Fruit fly (Drosophila melanogaster) whole organism, embryonic: Measurements from ENCODE around the gene CG5516.
A peak's percentile ranks its signal among the peaks of the same experiment; 100 is the strongest.

Experiments used
- Abd-B ChIP-seq: fragments of 200-800 bp; sonication (Bioruptor generic); optimal IDR thresholded peaks from 2 replicates; lab custom pipeline; 2018; ENCODE audit warnings: missing biosample characterization, mild to moderate bottlenecking, missing genetic modification characterization, moderate library complexity
- Adf1 ChIP-seq: fragments of 200-800 bp; sonication (Bioruptor generic); IDR thresholded peaks from 2 replicates; pipeline ENCODE4 v1.3.6; 2022; ENCODE audit warnings: missing biosample characterization, missing genetic modification characterization
- BtbVII ChIP-seq: fragments of 200-800 bp; sonication (Bioruptor generic); optimal IDR thresholded peaks from 3 replicates; lab custom pipeline; 2017; ENCODE audit warnings: missing biosample characterization, mild to moderate bottlenecking, missing genetic modification characterization
- CG10366 ChIP-seq: fragments of 200-800 bp; sonication (Bioruptor generic); IDR thresholded peaks from 2 replicates; pipeline ENCODE4 v1.3.6; 2022; ENCODE audit warnings: missing biosample characterization, missing genetic modification characterization
- CG10654 ChIP-seq: fragments of 200-800 bp; sonication (Bioruptor generic); optimal IDR thresholded peaks from 2 replicates; lab custom pipeline; 2016; ENCODE audit warnings: missing biosample characterization, missing genetic modification characterization
- CG10979 ChIP-seq: fragments of 200-800 bp; sonication (Bioruptor generic); optimal IDR thresholded peaks from 2 replicates; lab custom pipeline; 2018; ENCODE audit warnings: missing biosample characterization, mild to moderate bottlenecking, missing genetic modification characterization, moderate library complexity
- CG11456 ChIP-seq: fragments of 200-800 bp; sonication (Bioruptor generic); IDR thresholded peaks from 3 replicates; pipeline ENCODE4 v1.3.6; 2022; ENCODE audit warnings: missing biosample characterization, missing genetic modification characterization
- CG13894 ChIP-seq: fragments of 200-800 bp; sonication (Bioruptor generic); optimal IDR thresholded peaks from 3 replicates; lab custom pipeline; 2018; ENCODE audit warnings: missing biosample characterization, mild to moderate bottlenecking, missing genetic modification characterization, moderate library complexity
- CG15696 ChIP-seq: fragments of 200-800 bp; sonication (Bioruptor generic); optimal IDR thresholded peaks from 2 replicates; lab custom pipeline; 2019; ENCODE audit warnings: missing biosample characterization, mild to moderate bottlenecking, missing genetic modification characterization, moderate library complexity
- CG2875 ChIP-seq: fragments of 200-800 bp; sonication (Bioruptor generic); optimal IDR thresholded peaks from 2 replicates; lab custom pipeline; 2017; ENCODE audit warnings: missing biosample characterization, mild to moderate bottlenecking, missing genetic modification characterization, missing genetic modification reagents
- CG3163 ChIP-seq: fragments of 200-800 bp; sonication (Bioruptor generic); optimal IDR thresholded peaks from 3 replicates; lab custom pipeline; 2016; ENCODE audit warnings: missing biosample characterization, missing genetic modification characterization
- CG6854 ChIP-seq: fragments of 200-800 bp; sonication (Bioruptor generic); optimal IDR thresholded peaks from 3 replicates; lab custom pipeline; 2017; ENCODE audit warnings: missing biosample characterization, mild to moderate bottlenecking, missing genetic modification characterization
- CG8924 ChIP-seq: fragments of 200-800 bp; optimal IDR thresholded peaks from 3 replicates; lab custom pipeline; 2019; ENCODE audit warnings: missing biosample characterization, mild to moderate bottlenecking, missing genetic modification characterization, moderate library complexity
- CG8944 ChIP-seq: fragments of 200-800 bp; sonication (Bioruptor generic); optimal IDR thresholded peaks from 3 replicates; lab custom pipeline; 2016; ENCODE audit warnings: missing biosample characterization, missing genetic modification characterization
- CG9797 ChIP-seq: fragments of 200-800 bp; sonication (Bioruptor generic); optimal IDR thresholded peaks from 3 replicates; lab custom pipeline; 2018; ENCODE audit warnings: missing biosample characterization, mild to moderate bottlenecking, missing genetic modification characterization
- CTCF ChIP-seq: fragments of 200-800 bp; sonication (Bioruptor generic); optimal IDR thresholded peaks from 2 replicates; lab custom pipeline; 2017; ENCODE audit warnings: missing biosample characterization, mild to moderate bottlenecking, missing genetic modification characterization, moderate library complexity
- Camta ChIP-seq: fragments of 200-800 bp; sonication (Bioruptor generic); optimal IDR thresholded peaks from 2 replicates; lab custom pipeline; 2016; ENCODE audit warnings: missing biosample characterization, missing genetic modification characterization
- Chrac-16 ChIP-seq: fragments of 200-800 bp; sonication (Bioruptor generic); optimal IDR thresholded peaks from 3 replicates; lab custom pipeline; 2016; ENCODE audit warnings: missing biosample characterization, missing genetic modification characterization
- Deaf1 ChIP-seq: fragments of 200-800 bp; optimal IDR thresholded peaks from 3 replicates; lab custom pipeline; 2019; ENCODE audit warnings: missing biosample characterization, mild to moderate bottlenecking, missing genetic modification characterization, moderate library complexity
- Dfd ChIP-seq, 2 experiments: fragments of >200 bp; optimal IDR thresholded peaks; 2 replicates each; lab custom pipeline; 2017; ENCODE audit warnings: missing biosample characterization in 2 of 2, missing genetic modification characterization in 2 of 2
- Dip2 ChIP-seq: fragments of 200-800 bp; sonication (Bioruptor generic); IDR thresholded peaks from 2 replicates; pipeline ENCODE4 v1.3.6; 2022; ENCODE audit warnings: missing biosample characterization, missing genetic modification characterization
- Dip3 ChIP-seq: fragments of 200-800 bp; sonication (Bioruptor generic); optimal IDR thresholded peaks from 3 replicates; lab custom pipeline; 2016; ENCODE audit warnings: missing biosample characterization, missing genetic modification characterization
- Dp ChIP-seq: fragments of 200-800 bp; sonication (Bioruptor generic); optimal IDR thresholded peaks from 2 replicates; lab custom pipeline; 2018; ENCODE audit warnings: missing biosample characterization, mild to moderate bottlenecking, missing genetic modification characterization, moderate library complexity
- Elba2 ChIP-seq: fragments of 200-800 bp; sonication (Bioruptor generic); optimal IDR thresholded peaks from 3 replicates; lab custom pipeline; 2016; ENCODE audit warnings: missing biosample characterization, missing genetic modification characterization
- HLH54F ChIP-seq: fragments of 200-800 bp; sonication (Bioruptor generic); optimal IDR thresholded peaks from 3 replicates; lab custom pipeline; 2016; ENCODE audit warnings: missing biosample characterization, missing genetic modification characterization
- Max ChIP-seq: fragments of 200-800 bp; sonication (Bioruptor generic); optimal IDR thresholded peaks from 2 replicates; lab custom pipeline; 2016; ENCODE audit warnings: missing biosample characterization, mild to moderate bottlenecking, missing genetic modification characterization
- Med ChIP-seq: fragments of 200-800 bp; sonication (Bioruptor generic); peaks from one replicate; lab custom pipeline; 2016; ENCODE audit warnings: missing biosample characterization, missing genetic modification characterization, mild to moderate bottlenecking, inconsistent platforms, moderate library complexity
- Ravus ChIP-seq: fragments of 200-800 bp; sonication (Bioruptor generic); IDR thresholded peaks from 2 replicates; pipeline ENCODE4 v1.3.6; 2022; ENCODE audit warnings: missing biosample characterization, missing genetic modification characterization
- Xrp1 ChIP-seq: fragments of 200-800 bp; sonication (Bioruptor generic); IDR thresholded peaks from 2 replicates; pipeline ENCODE4 v1.3.6; 2022; ENCODE audit warnings: missing biosample characterization, missing genetic modification characterization
- amos ChIP-seq: fragments of 200-800 bp; sonication (Bioruptor generic); IDR thresholded peaks from 2 replicates; pipeline ENCODE4 v1.3.6; 2022; ENCODE audit warnings: missing biosample characterization, missing genetic modification characterization; ENCODE audit not compliant: partially characterized antibody
- ash1 ChIP-seq: fragments of 200-800 bp; sonication (Bioruptor generic); optimal IDR thresholded peaks from 2 replicates; lab custom pipeline; 2018; ENCODE audit warnings: missing biosample characterization, mild to moderate bottlenecking, missing genetic modification characterization
- bbx ChIP-seq: fragments of 200-800 bp; sonication (Bioruptor generic); IDR thresholded peaks from 2 replicates; pipeline ENCODE4 v1.3.6; 2022; ENCODE audit warnings: missing biosample characterization, missing genetic modification characterization; ENCODE audit not compliant: partially characterized antibody
- chif ChIP-seq, 2 experiments: fragments of 200-800 bp; sonication (Bioruptor generic); optimal IDR thresholded peaks; 3 replicates each; lab custom pipeline; 2016; ENCODE audit warnings: missing biosample characterization in 2 of 2, missing genetic modification characterization in 2 of 2
- ci ChIP-seq: fragments of 200-800 bp; sonication (Bioruptor generic); IDR thresholded peaks from 3 replicates; pipeline ENCODE4 v1.3.6; 2022; ENCODE audit warnings: missing biosample characterization, missing genetic modification characterization
- da ChIP-seq: fragments of 200-800 bp; sonication (Bioruptor generic); optimal IDR thresholded peaks from 2 replicates; lab custom pipeline; 2016; ENCODE audit warnings: missing biosample characterization, missing genetic modification characterization
- exex ChIP-seq: fragments of 200-800 bp; sonication (Bioruptor generic); optimal IDR thresholded peaks from 4 replicates; lab custom pipeline; 2018; ENCODE audit warnings: missing biosample characterization, mild to moderate bottlenecking, missing genetic modification characterization, moderate library complexity
- hkb ChIP-seq, 2 experiments: fragments of 200-800 bp in 1 of 2; fragments of >200 bp in 1 of 2; sonication (Bioruptor generic) in 1 of 2; IDR thresholded peaks in 1 of 2; optimal IDR thresholded peaks in 1 of 2; 2 replicates each; pipeline versions ENCODE4 v1.3.6 to Lab custom; 2017 to 2022; ENCODE audit warnings: missing biosample characterization in 1 of 2, missing genetic modification characterization in 1 of 2
- jigr1 ChIP-seq: fragments of 200-800 bp; sonication (Bioruptor generic); IDR thresholded peaks from 3 replicates; pipeline ENCODE4 v1.3.6; 2022; ENCODE audit warnings: missing biosample characterization, missing genetic modification characterization
- knrl ChIP-seq: fragments of 200-800 bp; sonication (Bioruptor generic); IDR thresholded peaks from 3 replicates; pipeline ENCODE4 v1.3.6; 2022; ENCODE audit warnings: missing biosample characterization, missing genetic modification characterization; ENCODE audit not compliant: partially characterized antibody
- lilli ChIP-seq: fragments of 200-800 bp; sonication (Bioruptor generic); optimal IDR thresholded peaks from 3 replicates; lab custom pipeline; 2016; ENCODE audit warnings: missing biosample characterization, missing genetic modification characterization
- otp ChIP-seq: fragments of 200-800 bp; sonication (Bioruptor generic); IDR thresholded peaks from 3 replicates; pipeline ENCODE4, ENCODE4 v1.3.6; 2022; ENCODE audit warnings: missing biosample characterization, missing genetic modification characterization
- pan ChIP-seq, 4 experiments: fragments of >200 bp in 3 of 4; fragments of 200-800 bp in 1 of 4; sonication (Bioruptor generic) in 1 of 4; optimal IDR thresholded peaks in 3 of 4; IDR thresholded peaks in 1 of 4; 2 replicates each; pipeline versions ENCODE4 v1.3.6 to Lab custom; 2017 to 2022; ENCODE audit warnings: missing biosample characterization in 2 of 4, missing genetic modification characterization in 2 of 4, mixed read lengths in 1 of 4
- psq ChIP-seq: fragments of 200-800 bp; sonication (Bioruptor generic); optimal IDR thresholded peaks from 2 replicates; lab custom pipeline; 2017; ENCODE audit warnings: missing biosample characterization, missing genetic modification characterization
- ranshi ChIP-seq: fragments of 200-800 bp; sonication (Bioruptor generic); IDR thresholded peaks from 2 replicates; pipeline ENCODE4 v1.3.6; 2022; ENCODE audit warnings: missing biosample characterization, missing genetic modification characterization
- salm ChIP-seq: fragments of 200-800 bp; sonication (Bioruptor generic); optimal IDR thresholded peaks from 2 replicates; lab custom pipeline; 2018; ENCODE audit warnings: missing biosample characterization, mild to moderate bottlenecking, missing genetic modification characterization
- scrt ChIP-seq: fragments of 200-800 bp; sonication (Bioruptor generic); optimal IDR thresholded peaks from 2 replicates; lab custom pipeline; 2018; ENCODE audit warnings: missing biosample characterization, mild to moderate bottlenecking, missing genetic modification characterization, moderate library complexity
- sr ChIP-seq: fragments of 200-800 bp; sonication (Bioruptor generic); IDR thresholded peaks from 3 replicates; pipeline ENCODE4 v1.3.6; 2022; ENCODE audit warnings: missing biosample characterization, missing genetic modification characterization
- tap ChIP-seq: fragments of 200-800 bp; optimal IDR thresholded peaks from 3 replicates; lab custom pipeline; 2019; ENCODE audit warnings: missing biosample characterization, mild to moderate bottlenecking, missing genetic modification characterization, moderate library complexity
- ttk ChIP-seq: fragments of 200-800 bp; sonication (Bioruptor generic); IDR thresholded peaks from 2 replicates; pipeline ENCODE4 v2.1.2; 2022; ENCODE audit warnings: missing biosample characterization, missing genetic modification characterization
- vfl ChIP-seq: fragments of 200-800 bp; sonication (Bioruptor generic); optimal IDR thresholded peaks from 2 replicates; lab custom pipeline; 2016; ENCODE audit warnings: missing biosample characterization, missing genetic modification characterization
- wdn ChIP-seq: fragments of 200-800 bp; sonication (Bioruptor generic); IDR thresholded peaks from 2 replicates; pipeline ENCODE4 v1.3.6; 2022; ENCODE audit warnings: missing biosample characterization, missing genetic modification characterization
- wor ChIP-seq: fragments of 200-800 bp; sonication (Bioruptor generic); IDR thresholded peaks from 2 replicates; pipeline ENCODE4 v1.3.6; 2022; ENCODE audit warnings: missing biosample characterization, missing genetic modification characterization

Gene CG5516

dm6 chr3R:15973488-15973975, 9.8 kb downstream of the CG5516 start (continued):
- TF ChIP-seq Dfd (GFP tag; optimal IDR thresholded peaks at IDR 0.05; lab: Kevin White, UChicago) (no peak), vfl (GFP tag; lab: Kevin White, UChicago) (no peak), CG3163 (GFP tag; lab: Kevin White, UChicago) (peak; percentile 94), amos (GFP tag; lab: Robert Waterston, UW) (no peak), otp (no peak), CG10979 (tag; lab: Kevin White, UChicago) (no peak), exex (peak; percentile 71), CG6854 (GFP tag; lab: Kevin White, UChicago) (peak; percentile 38), pan (optimal IDR thresholded peaks at IDR 0.05; lab: Kevin White, UChicago) (no peak), pan (GFP tag; optimal IDR thresholded peaks at IDR 0.05 in 1 of 2, IDR thresholded peaks at IDR 0.05 in 1 of 2) (no peak), CG15696 (tag; lab: Kevin White, UChicago) (no peak), CG2875 (GFP tag; lab: Kevin White, UChicago) (no peak), scrt (GFP tag; lab: Kevin White, UChicago) (no peak), knrl (GFP tag; lab: Robert Waterston, UW) (no peak), CG8924 (tag; lab: Kevin White, UChicago) (peak; percentile 35), Abd-B (GFP tag; lab: Kevin White, UChicago) (no peak), ash1 (GFP tag; lab: Kevin White, UChicago) (no peak), Max (GFP tag; lab: Kevin White, UChicago) (peak; percentile 43), CG11456 (GFP tag; lab: Robert Waterston, UW) (no peak), Med (GFP tag; lab: Kevin White, UChicago) (peak; percentile 66), CG13894 (tag; lab: Kevin White, UChicago) (peak; percentile 74), ranshi (GFP tag; lab: Robert Waterston, UW) (no peak), Chrac-16 (no peak), Camta (GFP tag; lab: Kevin White, UChicago) (no peak), bbx (GFP tag; lab: Robert Waterston, UW) (no peak), Dip2 (GFP tag; lab: Robert Waterston, UW) (no peak), wdn (GFP tag; lab: Robert Waterston, UW) (no peak), Xrp1 (GFP tag; lab: Robert Waterston, UW) (no peak), CG8944 (GFP tag; lab: Kevin White, UChicago) (no peak), tap (tag; lab: Kevin White, UChicago) (no peak), HLH54F (no peak), Dip3 (GFP tag; lab: Kevin White, UChicago) (peak; percentile 69), Adf1 (GFP tag; lab: Robert Waterston, UW) (no peak), da (peak; percentile 56), wor (no peak), CTCF (GFP tag; lab: Kevin White, UChicago) (no peak), psq (peak; percentile 100), CG9797 (no peak), hkb (optimal IDR thresholded peaks at IDR 0.05; lab: Kevin White, UChicago) (no peak), hkb (GFP tag; IDR thresholded peaks at IDR 0.05; lab: Robert Waterston, UW) (no peak), Dp (GFP tag; lab: Kevin White, UChicago) (no peak), Deaf1 (tag; lab: Kevin White, UChicago) (peak; percentile 28), salm (tag; lab: Kevin White, UChicago) (no peak), Ravus (GFP tag; lab: Robert Waterston, UW) (no peak), CG10366 (GFP tag; lab: Robert Waterston, UW) (no peak), ttk (no peak), jigr1 (GFP tag; lab: Robert Waterston, UW) (no peak), BtbVII (GFP tag; lab: Kevin White, UChicago) (no peak), Elba2 (GFP tag; lab: Kevin White, UChicago) (peak; percentile 91), ci (GFP tag; lab: Robert Waterston, UW) (no peak), CG10654 (GFP tag; lab: Kevin White, UChicago) (no peak), chif (GFP tag; optimal IDR thresholded peaks at IDR 0.05; lab: Kevin White, UChicago) (no peak), sr (GFP tag; lab: Robert Waterston, UW) (no peak), lilli (GFP tag; lab: Kevin White, UChicago) (no peak)
